Fruit fly (Drosophila melanogaster) whole organism: Measurements from ENCODE around the gene CG3386.

ENCODE experiments used
- CG8478 ChIP-seq: fragments of >200 bp; optimal IDR thresholded peaks from 2 replicates; lab custom pipeline; 2018; ENCODE audit warnings: inconsistent platforms
- pan ChIP-seq: fragments of >200 bp; optimal IDR thresholded peaks from 2 replicates; lab custom pipeline; 2017
- psq ChIP-seq: fragments of >200 bp; optimal IDR thresholded peaks from 2 replicates; lab custom pipeline; 2017
- usp ChIP-seq: fragments of >200 bp; optimal IDR thresholded peaks from 2 replicates; lab custom pipeline; 2017; ENCODE audit warnings: missing biosample characterization, missing genetic modification characterization, mixed read lengths

dm6 chr3L:685441-685804, 3.2 kb upstream of the CG3386 start, which contains the start of gene ebd1:
- TF ChIP-seq pan (lab: Kevin White, UChicago) (no peak), usp (GFP tag; lab: Kevin White, UChicago) (no peak), CG8478 (lab: Kevin White, UChicago) (no peak), psq (lab: Kevin White, UChicago) (no peak)
